Fruit fly (Drosophila melanogaster): ENCODE results near the gene CG14210.

Gene CG14210

DNA sequence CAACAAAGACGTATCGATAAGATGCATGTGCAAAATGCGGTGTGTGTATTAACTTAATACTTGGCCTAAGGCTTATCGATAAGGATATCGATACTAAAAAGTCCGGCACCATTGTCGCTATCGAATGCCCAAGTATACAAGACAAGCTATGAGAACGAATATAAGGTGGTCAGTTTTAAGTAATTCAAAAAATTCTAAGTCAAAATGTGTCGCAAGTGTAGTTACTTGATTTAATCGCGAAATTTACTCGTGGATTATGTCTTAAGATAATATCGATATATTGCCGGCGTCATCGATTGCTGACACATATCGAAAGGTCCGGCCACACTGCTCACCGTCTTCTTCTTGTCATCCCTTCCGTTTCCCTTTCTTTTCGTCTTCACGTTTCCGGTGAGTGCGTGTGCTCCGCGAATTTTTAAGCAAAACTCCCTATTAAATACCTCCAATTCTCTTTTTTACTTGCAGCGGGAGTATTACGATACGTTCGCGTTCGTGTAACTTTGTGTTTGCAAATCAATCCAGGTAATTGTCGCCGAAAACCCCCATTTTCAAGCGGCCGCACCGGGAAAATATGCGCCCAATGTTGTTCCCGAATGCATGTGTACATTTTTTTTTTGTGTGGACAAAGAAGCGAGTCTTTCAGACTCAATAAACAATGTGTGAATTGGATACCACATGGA lies 18.2 kb upstream of the CG14210 start, which contains the start of gene RpS10b:
RpS10b (plus strand) TSS at position 348 of the 680 bp plus-strand sequence.
- TF ChIP-seq bowl (GFP tag; IDR thresholded peaks at IDR 0.05) (0 out of 2 replicates have a peak, but pooled peaks have one; percentile 22), CG9932 (GFP tag; IDR thresholded peaks at IDR 0.05) (peak; percentile 55), bcd (GFP tag; optimal IDR thresholded peaks at IDR 0.05) (peak; percentile 95), CG7357 (GFP tag; IDR thresholded peaks at IDR 0.05) (peak; percentile 57; the same call in 1 of the 3 replicates), sc (optimal IDR thresholded peaks at IDR 0.05) (no peak), sc (GFP tag; optimal IDR thresholded peaks at IDR 0.05) (peak; percentile 85), CG12769 (tag; optimal IDR thresholded peaks at IDR 0.05) (peak; percentile 78), Ptx1 (GFP tag; IDR thresholded peaks at IDR 0.05) (peak; percentile 61), CG9437 (GFP tag; optimal IDR thresholded peaks at IDR 0.05) (peak; percentile 89), CG16779 (GFP tag; IDR thresholded peaks at IDR 0.05) (peak; percentile 67; the same call in 1 of the 2 replicates), D (optimal IDR thresholded peaks at IDR 0.05) (peak; percentile 56), D (GFP tag; optimal IDR thresholded peaks at IDR 0.05) (peak; percentile 90), HHEX (GFP tag; optimal IDR thresholded peaks at IDR 0.05) (peak; percentile 95), ci (GFP tag; IDR thresholded peaks at IDR 0.05) (peak; percentile 96), CG34422 (GFP tag; IDR thresholded peaks at IDR 0.05) (peak; percentile 84), CG1529 (GFP tag; optimal IDR thresholded peaks at IDR 0.05) (peak; percentile 84), CG12744 (GFP tag; optimal IDR thresholded peaks at IDR 0.05) (peak; percentile 67), Hr39 (optimal IDR thresholded peaks at IDR 0.05) (no peak), CG6791 (GFP tag; IDR thresholded peaks at IDR 0.05; ENCODE audit: partially characterized antibody) (peak; percentile 87), hkb (optimal IDR thresholded peaks at IDR 0.05) (peak; percentile 49), hkb (GFP tag; IDR thresholded peaks at IDR 0.05) (peak; percentile 78), CG9609 (GFP tag; optimal IDR thresholded peaks at IDR 0.05) (peak; percentile 90), CG33557 (GFP tag; optimal IDR thresholded peaks at IDR 0.05) (peak; percentile 86), Deaf1 (tag; optimal IDR thresholded peaks at IDR 0.05) (peak; percentile 47), Oaz (GFP tag; IDR thresholded peaks at IDR 0.05) (peak; percentile 57), sna (GFP tag; IDR thresholded peaks at IDR 0.05; ENCODE audit: partially characterized antibody) (peak; percentile 90), pita (GFP tag; optimal IDR thresholded peaks at IDR 0.05) (peak; percentile 29), fd102C (GFP tag; optimal IDR thresholded peaks at IDR 0.05) (peak; percentile 79), Dfd (GFP tag; optimal IDR thresholded peaks at IDR 0.05) (no peak), CG3995 (GFP tag; optimal IDR thresholded peaks at IDR 0.05) (peak; percentile 77), ro (GFP tag; IDR thresholded peaks at IDR 0.05) (no peak), Hey (tag; optimal IDR thresholded peaks at IDR 0.05) (peak; percentile 91), repo (GFP tag; optimal IDR thresholded peaks at IDR 0.05) (peak; percentile 92), CG6854 (GFP tag; optimal IDR thresholded peaks at IDR 0.05) (peak; percentile 92), CG2678 (tag; optimal IDR thresholded peaks at IDR 0.05) (peak; percentile 80), CG6654 (GFP tag; optimal IDR thresholded peaks at IDR 0.05) (peak; percentile 77), CG4282 (GFP tag; optimal IDR thresholded peaks at IDR 0.05) (no peak), CG9817 (tag; optimal IDR thresholded peaks at IDR 0.05) (peak; percentile 77), Bteb2 (GFP tag; optimal IDR thresholded peaks at IDR 0.05) (peak; percentile 85), z (GFP tag; IDR thresholded peaks at IDR 0.05) (no peak), run (tag; optimal IDR thresholded peaks at IDR 0.05) (peak; percentile 70), Abd-B (GFP tag; optimal IDR thresholded peaks at IDR 0.05) (peak; percentile 83), ems (GFP tag; optimal IDR thresholded peaks at IDR 0.05) (peak; percentile 81), CG30020 (tag; optimal IDR thresholded peaks at IDR 0.05) (peak; percentile 69), pb (GFP tag; optimal IDR thresholded peaks at IDR 0.05) (peak; percentile 93), sisA (GFP tag; IDR thresholded peaks at IDR 0.05) (peak; percentile 55; the same call in 1 of the 2 replicates), crp (GFP tag; optimal IDR thresholded peaks at IDR 0.05) (peak in 1 of 2 experiments; percentile 63), Vsx1 (GFP tag; optimal IDR thresholded peaks at IDR 0.05) (peak; percentile 93), CrebB (tag; optimal IDR thresholded peaks at IDR 0.05) (peak; percentile 94), CG9727 (GFP tag; optimal IDR thresholded peaks at IDR 0.05) (peak; percentile 97), dm (GFP tag; optimal IDR thresholded peaks at IDR 0.05) (peak; percentile 95)

Data from whole organism, embryonic.